Worm (Caenorhabditis elegans) whole organism, L3 larva: ENCODE measurements around the gene ets-9.

ENCODE experiments used
- R02D3.7 ChIP-seq: fragments of 150-350 bp; optimal IDR thresholded peaks from 2 replicates; lab custom pipeline; 2014; ENCODE audit warnings: missing biosample characterization, missing genetic modification characterization
- ZK546.5 ChIP-seq: sonication (generic microtip); optimal IDR thresholded peaks from 2 replicates; lab custom pipeline; 2017; ENCODE audit warnings: missing biosample characterization, missing genetic modification characterization
- ama-1 ChIP-seq: fragments of 150-350 bp; optimal IDR thresholded peaks from 2 replicates; lab custom pipeline; 2018
- ceh-16 ChIP-seq: sonication (generic microtip); optimal IDR thresholded peaks from 2 replicates; lab custom pipeline; 2017; ENCODE audit warnings: missing biosample characterization, missing genetic modification characterization
- ceh-82 ChIP-seq: fragments of 150-350 bp; optimal IDR thresholded peaks from 2 replicates; lab custom pipeline; 2014; ENCODE audit warnings: missing biosample characterization, missing genetic modification characterization
- ceh-9 ChIP-seq: sonication (generic microtip); optimal IDR thresholded peaks from 2 replicates; lab custom pipeline; 2018; ENCODE audit warnings: missing biosample characterization, missing genetic modification characterization
- daf-12 ChIP-seq: fragments of 150-350 bp; optimal IDR thresholded peaks from 2 replicates; lab custom pipeline; 2014; ENCODE audit warnings: missing biosample characterization, missing genetic modification reagents, missing genetic modification characterization
- egl-27 ChIP-seq: sonication (generic microtip); optimal IDR thresholded peaks from 4 replicates; lab custom pipeline; 2017; ENCODE audit warnings: missing biosample characterization, missing genetic modification reagents, missing genetic modification characterization
- elt-1 ChIP-seq: fragments of 150-350 bp; optimal IDR thresholded peaks from 2 replicates; lab custom pipeline; 2014; ENCODE audit warnings: missing biosample characterization, missing genetic modification characterization
- elt-2 ChIP-seq: sonication (generic microtip); optimal IDR thresholded peaks from 2 replicates; lab custom pipeline; 2016; ENCODE audit warnings: missing genetic modification reagents, mild to moderate bottlenecking, missing genetic modification characterization, missing compliant biosample characterization
- elt-3 ChIP-seq, 3 experiments: fragments of 150-350 bp in 1 of 3; sonication (generic microtip) in 2 of 3; optimal IDR thresholded peaks; 2 replicates in 2 of 3; 4 replicates in 1 of 3; lab custom pipeline; 2014 to 2017; ENCODE audit warnings: missing biosample characterization in 3 of 3, missing genetic modification characterization in 3 of 3
- eor-1 ChIP-seq, 2 experiments: fragments of 150-350 bp; optimal IDR thresholded peaks; 2 replicates each; lab custom pipeline; 2014 to 2018; ENCODE audit warnings: missing biosample characterization in 2 of 2, missing genetic modification characterization in 2 of 2
- fkh-10 ChIP-seq: sonication (generic microtip); optimal IDR thresholded peaks from 2 replicates; lab custom pipeline; 2017; ENCODE audit warnings: missing biosample characterization, missing genetic modification reagents, missing genetic modification characterization
- fkh-2 ChIP-seq: fragments of 150-350 bp; optimal IDR thresholded peaks from 2 replicates; lab custom pipeline; 2014; ENCODE audit warnings: missing biosample characterization, missing genetic modification reagents, missing genetic modification characterization
- fos-1 ChIP-seq: fragments of 150-350 bp; optimal IDR thresholded peaks from 2 replicates; lab custom pipeline; 2014; ENCODE audit warnings: missing biosample characterization, missing genetic modification characterization
- hmg-11 ChIP-seq: sonication (generic microtip); optimal IDR thresholded peaks from 2 replicates; lab custom pipeline; 2016; ENCODE audit warnings: missing genetic modification characterization, missing compliant biosample characterization
- jun-1 ChIP-seq: fragments of 150-350 bp; optimal IDR thresholded peaks from 2 replicates; lab custom pipeline; 2014; ENCODE audit warnings: missing biosample characterization, missing genetic modification reagents, missing genetic modification characterization
- lin-15B ChIP-seq: fragments of 150-350 bp; optimal IDR thresholded peaks from 2 replicates; lab custom pipeline; 2014; ENCODE audit warnings: missing biosample characterization, missing genetic modification characterization
- lin-39 ChIP-seq: fragments of 150-350 bp; optimal IDR thresholded peaks from 2 replicates; lab custom pipeline; 2018; ENCODE audit warnings: missing biosample characterization, missing genetic modification reagents, missing genetic modification characterization
- mdl-1 ChIP-seq: fragments of 150-350 bp; optimal IDR thresholded peaks from 2 replicates; lab custom pipeline; 2014; ENCODE audit warnings: missing biosample characterization, missing genetic modification characterization
- mml-1 ChIP-seq: fragments of 150-350 bp; sonication (generic microtip); optimal IDR thresholded peaks from 3 replicates; lab custom pipeline; 2014; ENCODE audit warnings: missing biosample characterization, missing genetic modification characterization
- nfya-1 ChIP-seq: sonication (generic microtip); optimal IDR thresholded peaks from 2 replicates; lab custom pipeline; 2017; ENCODE audit warnings: missing genetic modification characterization, mild to moderate bottlenecking, missing compliant biosample characterization, antibody characterized with exemption, moderate library complexity; ENCODE audit not compliant: insufficient read depth
- nhr-11 ChIP-seq: fragments of 150-350 bp; optimal IDR thresholded peaks from 2 replicates; lab custom pipeline; 2014; ENCODE audit warnings: missing biosample characterization, missing genetic modification characterization
- nhr-12 ChIP-seq: fragments of 150-350 bp; optimal IDR thresholded peaks from 2 replicates; lab custom pipeline; 2014; ENCODE audit warnings: missing biosample characterization, missing genetic modification characterization
- nhr-237 ChIP-seq: fragments of 150-350 bp; optimal IDR thresholded peaks from 2 replicates; lab custom pipeline; 2014; ENCODE audit warnings: missing biosample characterization, missing genetic modification characterization
- nhr-25 ChIP-seq: sonication (generic microtip); optimal IDR thresholded peaks from 2 replicates; lab custom pipeline; 2017; ENCODE audit warnings: missing biosample characterization, missing genetic modification characterization
- nhr-28 ChIP-seq: fragments of 150-350 bp; optimal IDR thresholded peaks from 2 replicates; lab custom pipeline; 2014; ENCODE audit warnings: missing biosample characterization, missing genetic modification characterization
- nhr-43 ChIP-seq: sonication (generic microtip); optimal IDR thresholded peaks from 2 replicates; lab custom pipeline; 2016; ENCODE audit warnings: mild to moderate bottlenecking, missing genetic modification characterization, missing compliant biosample characterization; ENCODE audit not compliant: poor library complexity, severe bottlenecking
- nhr-76 ChIP-seq: fragments of 150-350 bp; sonication (generic microtip); optimal IDR thresholded peaks from 5 replicates; lab custom pipeline; 2014; ENCODE audit warnings: missing biosample characterization, missing genetic modification characterization
- nhr-77 ChIP-seq: fragments of 150-350 bp; optimal IDR thresholded peaks from 2 replicates; lab custom pipeline; 2014; ENCODE audit warnings: missing biosample characterization, missing genetic modification characterization
- pha-4 ChIP-seq: fragments of 150-350 bp; optimal IDR thresholded peaks from 2 replicates; lab custom pipeline; 2014; ENCODE audit warnings: missing biosample characterization, missing genetic modification reagents, missing genetic modification characterization
- pqm-1 ChIP-seq: fragments of 150-350 bp; optimal IDR thresholded peaks from 2 replicates; lab custom pipeline; 2017; ENCODE audit warnings: missing biosample characterization, missing genetic modification characterization, inconsistent platforms
- sea-2 ChIP-seq: fragments of 150-350 bp; sonication (generic microtip); optimal IDR thresholded peaks from 4 replicates; lab custom pipeline; 2014; ENCODE audit warnings: missing biosample characterization, missing genetic modification reagents, missing genetic modification characterization
- snpc-4 ChIP-seq: fragments of 150-350 bp; optimal IDR thresholded peaks from 2 replicates; lab custom pipeline; 2014; ENCODE audit warnings: missing biosample characterization, missing genetic modification characterization
- tbx-2 ChIP-seq: sonication (generic microtip); optimal IDR thresholded peaks from 2 replicates; lab custom pipeline; 2016; ENCODE audit warnings: mild to moderate bottlenecking, missing genetic modification characterization, missing compliant biosample characterization
- zag-1 ChIP-seq: fragments of 150-350 bp; optimal IDR thresholded peaks from 2 replicates; lab custom pipeline; 2014; ENCODE audit warnings: missing biosample characterization, missing genetic modification characterization
- ztf-11 ChIP-seq: fragments of 150-350 bp; optimal IDR thresholded peaks from 2 replicates; lab custom pipeline; 2014; ENCODE audit warnings: missing biosample characterization, missing genetic modification characterization
- ztf-4 ChIP-seq: fragments of 150-350 bp; optimal IDR thresholded peaks from 2 replicates; lab custom pipeline; 2014; ENCODE audit warnings: missing biosample characterization, missing genetic modification characterization

Gene ets-9

DNA sequence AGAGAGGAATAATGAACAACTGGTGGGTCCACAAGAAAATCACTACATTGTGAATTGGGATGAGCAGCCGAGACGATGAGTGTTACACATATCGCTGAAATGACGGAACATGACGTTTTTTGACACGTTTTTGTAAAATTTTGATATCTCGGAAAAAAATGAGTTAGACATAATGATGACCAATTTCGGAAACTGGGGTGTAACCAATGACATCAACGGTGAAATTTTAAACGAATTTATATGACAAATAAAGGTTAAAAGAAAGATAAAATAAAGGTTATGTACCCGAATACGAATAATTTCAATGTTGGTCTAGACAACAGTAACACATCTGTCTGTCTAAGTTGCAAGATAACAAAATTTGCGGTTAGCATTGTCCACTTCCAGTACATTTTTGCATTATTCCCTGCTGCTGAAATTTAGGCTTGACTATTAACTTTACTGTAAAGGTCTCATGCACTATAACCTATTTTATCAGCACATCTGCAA is at the start of gene ets-9, which contains the start of gene twk-28:
Gene ets-9, plus strand, starts transcription at position 410 of the 489 bp plus-strand sequence.
Gene twk-28, minus strand, starts transcription at position 51 of the 489 bp plus-strand sequence.
- TF ChIP-seq fkh-2 (tag; lab: Kevin White, UChicago) (no peak), sea-2 (no peak), nhr-237 (tag; lab: Kevin White, UChicago) (no peak), mml-1 (tag; lab: Kevin White, UChicago) (no peak), elt-3 (tag; optimal IDR thresholded peaks at IDR 0.05; lab: Kevin White, UChicago) (no peak)
- TF ChIP-seq, all 47 proteins: peak for 0

ce11 chrX:4235752-4236151 is 43.8 kb upstream of the ets-9 start, which contains the start of gene rab-37:
Gene rab-37 (minus strand): TSS chrX:4235852.
- TF ChIP-seq R02D3.7 (tag; lab: Kevin White, UChicago): no peak
- TF ChIP-seq ZK546.5 (tag; lab: Kevin White, UChicago): no peak
- TF ChIP-seq elt-1 (tag; lab: Kevin White, UChicago): no peak
- TF ChIP-seq elt-3 (tag; optimal IDR thresholded peaks at IDR 0.05; lab: Kevin White, UChicago): no peak
- TF ChIP-seq fkh-10 (GFP tag; lab: Kevin White, UChicago): no peak
- no peak for TF ChIP-seq ama-1 (lab: Kevin White, UChicago)
- TF ChIP-seq nhr-28 (tag; lab: Kevin White, UChicago): no peak
- TF ChIP-seq ceh-82: no peak
- TF ChIP-seq ztf-11 (tag; lab: Kevin White, UChicago): no peak
- no peak for TF ChIP-seq nfya-1 (tag; lab: Kevin White, UChicago)
- no peak for TF ChIP-seq ztf-4 (tag; lab: Kevin White, UChicago)
- TF ChIP-seq fos-1: no peak
- no peak for TF ChIP-seq mdl-1 (tag; lab: Kevin White, UChicago)
- TF ChIP-seq nhr-76 (tag; lab: Kevin White, UChicago): no peak
- no peak for TF ChIP-seq fkh-2 (tag; lab: Kevin White, UChicago)
- TF ChIP-seq egl-27 (tag; lab: Kevin White, UChicago): no peak
- no peak for TF ChIP-seq zag-1 (tag; lab: Kevin White, UChicago)
- no peak for TF ChIP-seq nhr-11

DNA sequence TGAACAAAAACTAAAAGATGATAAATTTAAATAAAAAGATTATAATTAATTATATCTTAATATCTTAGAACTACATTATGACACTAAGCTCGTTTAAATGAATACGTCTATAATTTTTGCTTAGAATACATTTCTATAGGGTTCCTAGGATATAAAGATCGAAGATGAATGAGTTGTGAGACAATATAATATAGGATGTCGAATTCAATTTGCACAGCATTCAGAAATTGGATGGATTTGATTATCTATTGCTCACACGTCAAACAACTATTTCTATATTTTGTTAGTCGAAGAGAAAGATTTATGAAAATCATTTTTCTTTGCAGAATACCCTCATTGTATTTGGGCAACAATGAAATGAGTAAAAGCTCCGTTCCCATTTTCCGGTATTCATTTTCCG is 40.5 kb upstream of the ets-9 start:
- peak; percentile 45 for TF ChIP-seq fkh-10 (GFP tag; lab: Kevin White, UChicago)
- no peak for TF ChIP-seq pha-4
- TF ChIP-seq, all 47 proteins: peak for 1

DNA sequence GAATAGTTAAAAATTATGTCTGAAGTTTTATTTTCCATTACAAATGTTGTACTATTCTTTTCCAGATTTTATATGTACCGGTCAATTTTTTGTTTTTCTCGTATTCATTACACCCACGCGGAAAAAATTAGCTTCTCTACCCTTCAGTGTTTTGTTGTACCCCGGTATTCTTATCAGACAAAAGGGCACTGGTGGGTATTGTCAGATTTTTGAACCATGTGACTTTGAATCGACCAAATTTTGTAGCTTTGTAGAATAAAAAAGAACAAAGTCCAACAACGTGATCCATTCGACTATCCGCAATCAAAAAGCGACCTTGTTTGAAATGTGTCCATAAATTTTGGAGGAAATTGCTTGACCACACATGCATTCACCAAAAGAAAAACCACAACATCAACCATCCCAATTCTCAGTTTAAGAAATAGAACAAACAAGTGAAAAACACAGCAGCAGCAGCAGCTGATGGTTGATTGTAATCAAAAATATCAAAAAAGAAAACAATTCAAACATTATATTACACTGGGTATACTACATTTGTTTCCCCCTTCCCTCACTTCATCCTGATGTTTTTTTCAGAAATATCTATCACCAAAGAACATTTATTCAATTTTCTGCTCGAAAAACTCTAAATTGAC is 34.9 kb upstream of the ets-9 start:
- no peak for TF ChIP-seq nhr-237 (tag; lab: Kevin White, UChicago)
- TF ChIP-seq pha-4: peak; percentile 9
- TF ChIP-seq ceh-9: no peak
- TF ChIP-seq lin-39 (tag; lab: Kevin White, UChicago): no peak
- no peak for TF ChIP-seq hmg-11
- no peak for TF ChIP-seq nhr-25 (tag; lab: Kevin White, UChicago)
- TF ChIP-seq eor-1 (tag; optimal IDR thresholded peaks at IDR 0.05; lab: Kevin White, UChicago): no peak
- TF ChIP-seq nhr-12 (tag; lab: Kevin White, UChicago): no peak
- no peak for TF ChIP-seq nfya-1 (tag; lab: Kevin White, UChicago)
- no peak for TF ChIP-seq ZK546.5 (tag; lab: Kevin White, UChicago)
- TF ChIP-seq fkh-10 (GFP tag; lab: Kevin White, UChicago): no peak
- TF ChIP-seq lin-15B (tag; lab: Kevin White, UChicago): no peak
- TF ChIP-seq fkh-2 (tag; lab: Kevin White, UChicago): no peak
- TF ChIP-seq snpc-4 (tag; lab: Kevin White, UChicago): no peak
- no peak for TF ChIP-seq nhr-77
- peak; percentile 42 for TF ChIP-seq elt-2 (tag; lab: Kevin White, UChicago)
- no peak for TF ChIP-seq daf-12 (tag; lab: Kevin White, UChicago)
- TF ChIP-seq pqm-1: peak; percentile 37
- no peak for TF ChIP-seq R02D3.7 (tag; lab: Kevin White, UChicago)
- peak; percentile 58 for TF ChIP-seq jun-1 (tag; lab: Kevin White, UChicago)
- TF ChIP-seq tbx-2: no peak
- no peak for TF ChIP-seq elt-1 (tag; lab: Kevin White, UChicago)
- TF ChIP-seq mml-1 (tag; lab: Kevin White, UChicago): no peak
- TF ChIP-seq egl-27 (tag; lab: Kevin White, UChicago): no peak
- no peak for TF ChIP-seq ceh-16 (tag; lab: Kevin White, UChicago)
- peak; percentile 38 for TF ChIP-seq nhr-43 (tag; lab: Kevin White, UChicago)
